Worm (Caenorhabditis elegans) whole organism, early embryonic: ENCODE measurements around the gene srd-59.

Experiments used
- B0310.2 ChIP-seq: sonication (generic microtip); optimal IDR thresholded peaks from 2 replicates; lab custom pipeline; 2016; ENCODE audit warnings: mild to moderate bottlenecking, missing genetic modification characterization, missing compliant biosample characterization
- F13C5.2 ChIP-seq: sonication (generic microtip); optimal IDR thresholded peaks from 2 replicates; lab custom pipeline; 2017; ENCODE audit warnings: mild to moderate bottlenecking, missing genetic modification characterization, inconsistent platforms, missing compliant biosample characterization
- aly-1 ChIP-seq: sonication (generic microtip); optimal IDR thresholded peaks from 2 replicates; lab custom pipeline; 2016; ENCODE audit warnings: missing genetic modification characterization, missing compliant biosample characterization
- ama-1 ChIP-seq: fragments of 150-350 bp; optimal IDR thresholded peaks from 2 replicates; lab custom pipeline; 2014
- ceh-13 ChIP-seq: fragments of 200-800 bp; sonication (Bioruptor generic); optimal IDR thresholded peaks from 2 replicates; lab custom pipeline; 2018; ENCODE audit warnings: mild to moderate bottlenecking, missing genetic modification characterization, missing compliant biosample characterization
- ceh-36 ChIP-seq: sonication (generic microtip); optimal IDR thresholded peaks from 2 replicates; lab custom pipeline; 2016; ENCODE audit warnings: missing genetic modification characterization, inconsistent platforms, missing compliant biosample characterization
- ets-7 ChIP-seq: sonication (generic microtip); optimal IDR thresholded peaks from 2 replicates; lab custom pipeline; 2016; ENCODE audit warnings: missing genotype, missing genetic modification characterization, missing compliant biosample characterization
- flt-1 ChIP-seq: fragments of 200-800 bp; sonication (Bioruptor generic); IDR thresholded peaks from 2 replicates; pipeline ENCODE4 v1.3.6; 2022; ENCODE audit warnings: missing genetic modification characterization, missing compliant biosample characterization
- hmbx-1 ChIP-seq: sonication (generic microtip); optimal IDR thresholded peaks from 2 replicates; lab custom pipeline; 2016; ENCODE audit warnings: mild to moderate bottlenecking, missing genetic modification characterization, missing compliant biosample characterization
- hmg-4 ChIP-seq: fragments of 200-800 bp; sonication (Bioruptor generic); optimal IDR thresholded peaks from 2 replicates; lab custom pipeline; 2018; ENCODE audit warnings: mild to moderate bottlenecking, missing genetic modification characterization, missing compliant biosample characterization
- hnd-1 ChIP-seq: sonication (generic microtip); optimal IDR thresholded peaks from 2 replicates; lab custom pipeline; 2016; ENCODE audit warnings: missing genetic modification characterization, missing compliant biosample characterization
- pes-1 ChIP-seq: fragments of 200-800 bp; sonication (Bioruptor generic); IDR thresholded peaks from 2 replicates; pipeline ENCODE4 v1.3.6; 2022; ENCODE audit warnings: missing genetic modification reagents, missing genetic modification characterization, missing compliant biosample characterization
- scrt-1 ChIP-seq: fragments of 200-800 bp; sonication (Bioruptor generic); IDR thresholded peaks from 2 replicates; pipeline ENCODE4 v1.3.6; 2022; ENCODE audit warnings: missing genetic modification characterization, missing compliant biosample characterization
- sea-1 ChIP-seq: fragments of 200-800 bp; sonication (Bioruptor generic); conservative IDR thresholded peaks from 2 replicates; pipeline ENCODE4 v1.3.6; 2022; ENCODE audit warnings: missing genetic modification characterization, missing compliant biosample characterization
- tbx-11 ChIP-seq: fragments of 200-800 bp; sonication (Bioruptor generic); IDR thresholded peaks from 2 replicates; pipeline ENCODE4 v1.3.6; 2022; ENCODE audit warnings: missing genetic modification characterization, missing compliant biosample characterization
- tbx-37 ChIP-seq: fragments of 200-800 bp; sonication (Bioruptor generic); conservative IDR thresholded peaks from 2 replicates; pipeline ENCODE4 v1.3.6; 2022; ENCODE audit warnings: missing genetic modification reagents, missing genetic modification characterization, missing compliant biosample characterization
- tra-4 ChIP-seq: sonication (generic microtip); optimal IDR thresholded peaks from 2 replicates; lab custom pipeline; 2017; ENCODE audit warnings: missing genetic modification characterization, missing compliant biosample characterization

srd-59 gene

ce11 chrII:7189120-7189519 lies 16.4 kb upstream of the srd-59 start, which contains the start of gene E04F6.4:
Gene E04F6.4, plus strand, starts transcription at chrII:7189420.
- no peak for TF ChIP-seq hmbx-1
- TF ChIP-seq aly-1 = no peak
- TF ChIP-seq tbx-37 (GFP tag; lab: Robert Waterston, UW) = no peak
- TF ChIP-seq pes-1 (GFP tag; lab: Robert Waterston, UW) = no peak
- TF ChIP-seq ama-1 = no peak
- TF ChIP-seq ets-7 (tag; lab: Kevin White, UChicago) = no peak
- TF ChIP-seq hmg-4 = no peak
- no peak for TF ChIP-seq B0310.2 (tag; lab: Kevin White, UChicago)
- TF ChIP-seq hnd-1 (tag; lab: Kevin White, UChicago) = no peak
- no peak for TF ChIP-seq ceh-13 (GFP tag; lab: Kevin White, UChicago)
- no peak for TF ChIP-seq tbx-11 (GFP tag; lab: Robert Waterston, UW)
- no peak for TF ChIP-seq ceh-36
- no peak for TF ChIP-seq flt-1 (GFP tag; lab: Robert Waterston, UW)
- TF ChIP-seq F13C5.2 (tag; lab: Kevin White, UChicago) = no peak
- no peak for TF ChIP-seq tra-4 (tag; lab: Kevin White, UChicago)
- no peak for TF ChIP-seq scrt-1 (GFP tag; lab: Robert Waterston, UW)

- TF ChIP-seq ets-7 (tag; lab: Kevin White, UChicago) (no peak), tbx-11 (GFP tag; lab: Robert Waterston, UW) (no peak), hmbx-1 (no peak), hnd-1 (tag; lab: Kevin White, UChicago) (no peak), ceh-13 (GFP tag; lab: Kevin White, UChicago) (no peak), hmg-4 (no peak), B0310.2 (tag; lab: Kevin White, UChicago) (no peak), ceh-36 (no peak), aly-1 (no peak)
Observed at ce11 chrII:7195541-7195940, 9.9 kb upstream of the srd-59 start, which contains the start of gene acdh-12. Gene acdh-12, minus strand, starts transcription at chrII:7195641.

ce11 chrII:7196040-7196439 lies 9.4 kb upstream of the srd-59 start, which contains the start of gene maoc-1:
Gene maoc-1, plus strand, starts transcription at chrII:7196276.
- TF ChIP-seq ceh-36 (no peak), tbx-37 (GFP tag; lab: Robert Waterston, UW) (no peak), tra-4 (tag; lab: Kevin White, UChicago) (no peak), hmbx-1 (no peak), pes-1 (GFP tag; lab: Robert Waterston, UW) (no peak), aly-1 (no peak), flt-1 (GFP tag; lab: Robert Waterston, UW) (no peak), hmg-4 (no peak), ets-7 (tag; lab: Kevin White, UChicago) (no peak), B0310.2 (tag; lab: Kevin White, UChicago) (no peak), hnd-1 (tag; lab: Kevin White, UChicago) (no peak), sea-1 (GFP tag; lab: Robert Waterston, UW) (no peak), ama-1 (no peak), F13C5.2 (tag; lab: Kevin White, UChicago) (no peak), tbx-11 (GFP tag; lab: Robert Waterston, UW) (no peak)

- TF ChIP-seq pes-1 (GFP tag; lab: Robert Waterston, UW) (no peak), tbx-37 (GFP tag; lab: Robert Waterston, UW) (no peak), aly-1 (no peak), ceh-13 (GFP tag; lab: Kevin White, UChicago) (no peak), ceh-36 (no peak), F13C5.2 (tag; lab: Kevin White, UChicago) (no peak), sea-1 (GFP tag; lab: Robert Waterston, UW) (no peak), hmbx-1 (no peak)
Observed at ce11 chrII:7197434-7197833, 8.1 kb upstream of the srd-59 start.

ce11 chrII:7199308-7199707 lies 6.2 kb upstream of the srd-59 start, which contains the start of gene E04F6.6:
Gene E04F6.6, minus strand, starts transcription at chrII:7199565.
- TF ChIP-seq tbx-37 (GFP tag; lab: Robert Waterston, UW) (no peak), tbx-11 (GFP tag; lab: Robert Waterston, UW) (no peak), pes-1 (GFP tag; lab: Robert Waterston, UW) (no peak), scrt-1 (GFP tag; lab: Robert Waterston, UW) (no peak), hnd-1 (tag; lab: Kevin White, UChicago) (no peak), flt-1 (GFP tag; lab: Robert Waterston, UW) (no peak), ama-1 (no peak), ets-7 (tag; lab: Kevin White, UChicago) (no peak), F13C5.2 (tag; lab: Kevin White, UChicago) (no peak), hmbx-1 (no peak), sea-1 (GFP tag; lab: Robert Waterston, UW) (no peak), B0310.2 (tag; lab: Kevin White, UChicago) (no peak), ceh-36 (no peak)

ce11 chrII:7200051-7200599 lies 5.4 kb upstream of the srd-59 start, which contains the start of gene pcrg-1:
Gene pcrg-1, plus strand, starts transcription at chrII:7200549.
- peak; percentile 85 for TF ChIP-seq B0310.2 (tag; lab: Kevin White, UChicago)
- TF ChIP-seq flt-1 (GFP tag; lab: Robert Waterston, UW) = peak; percentile 89
- TF ChIP-seq tbx-11 (GFP tag; lab: Robert Waterston, UW) = peak; percentile 93
- peak; percentile 93 for TF ChIP-seq sea-1 (GFP tag; lab: Robert Waterston, UW)
- TF ChIP-seq F13C5.2 (tag; lab: Kevin White, UChicago) = peak; percentile 94
- TF ChIP-seq pes-1 (GFP tag; lab: Robert Waterston, UW) = peak; percentile 93
- no peak for TF ChIP-seq ama-1
- TF ChIP-seq hmbx-1 = peak; percentile 62
- peak; percentile 92 for TF ChIP-seq tbx-37 (GFP tag; lab: Robert Waterston, UW)
- TF ChIP-seq hnd-1 (tag; lab: Kevin White, UChicago) = peak; percentile 75
- peak; percentile 90 for TF ChIP-seq scrt-1 (GFP tag; lab: Robert Waterston, UW)
- peak; percentile 90 for TF ChIP-seq ceh-13 (GFP tag; lab: Kevin White, UChicago)
- TF ChIP-seq ceh-36 = peak; percentile 85
- TF ChIP-seq ets-7 (tag; lab: Kevin White, UChicago) = peak; percentile 82
- TF ChIP-seq hmg-4 = peak; percentile 99
- TF ChIP-seq tra-4 (tag; lab: Kevin White, UChicago) = peak; percentile 83
- peak; percentile 89 for TF ChIP-seq aly-1

ce11 chrII:7203110-7203509 lies 2.4 kb upstream of the srd-59 start, which contains the start of gene srd-56:
Gene srd-56, minus strand, starts transcription at chrII:7203210.
- no peak for TF ChIP-seq pes-1 (GFP tag; lab: Robert Waterston, UW)
